Fruit fly (Drosophila melanogaster) whole organism, wandering third instar larva: ENCODE measurements around the gene Prdm13.

Experiments used
- Abd-B ChIP-seq: fragments of >200 bp; optimal IDR thresholded peaks from 2 replicates; lab custom pipeline; 2017; ENCODE audit warnings: missing biosample characterization, missing genetic modification characterization
- CG32264 ChIP-seq: fragments of 200-800 bp; sonication (Bioruptor generic); optimal IDR thresholded peaks from 2 replicates; lab custom pipeline; 2016; ENCODE audit warnings: missing biosample characterization, missing genetic modification characterization
- CrebA ChIP-seq: fragments of 200-800 bp; sonication (Bioruptor generic); optimal IDR thresholded peaks from 2 replicates; lab custom pipeline; 2016; ENCODE audit warnings: missing biosample characterization, mild to moderate bottlenecking, missing genetic modification characterization, borderline replicate concordance
- Dfd ChIP-seq: fragments of >200 bp; optimal IDR thresholded peaks from 2 replicates; lab custom pipeline; 2017; ENCODE audit warnings: missing biosample characterization, missing genetic modification characterization
- GATAd ChIP-seq: sonication (Bioruptor generic); optimal IDR thresholded peaks from 2 replicates; lab custom pipeline; 2016; ENCODE audit warnings: missing biosample characterization, missing genetic modification characterization
- HLH106 ChIP-seq: fragments of 200-800 bp; optimal IDR thresholded peaks from 3 replicates; lab custom pipeline; 2019; ENCODE audit warnings: missing biosample characterization, mild to moderate bottlenecking, missing genetic modification characterization, moderate library complexity
- Hnf4 ChIP-seq: fragments of 200-800 bp; sonication (Bioruptor generic); optimal IDR thresholded peaks from 2 replicates; lab custom pipeline; 2016; ENCODE audit warnings: missing biosample characterization, mild to moderate bottlenecking, missing genetic modification characterization
- Hr83 ChIP-seq: fragments of 200-300 bp; sonication (Bioruptor generic); optimal IDR thresholded peaks from 2 replicates; lab custom pipeline; 2016; ENCODE audit warnings: missing biosample characterization, mild to moderate bottlenecking, missing genetic modification characterization, moderate library complexity; ENCODE audit not compliant: poor library complexity, severe bottlenecking
- Mio ChIP-seq: sonication (Bioruptor generic); optimal IDR thresholded peaks from 2 replicates; lab custom pipeline; 2016; ENCODE audit warnings: missing biosample characterization, missing genetic modification characterization
- Myc ChIP-seq: fragments of >200 bp; optimal IDR thresholded peaks from 2 replicates; lab custom pipeline; 2017
- N ChIP-seq: fragments of >200 bp; optimal IDR thresholded peaks from 2 replicates; lab custom pipeline; 2018; ENCODE audit warnings: missing biosample characterization, missing external identifiers, missing genetic modification characterization
- OdsH ChIP-seq: fragments of 200-800 bp; sonication (Bioruptor generic); optimal IDR thresholded peaks from 2 replicates; lab custom pipeline; 2016; ENCODE audit warnings: missing biosample characterization, mild to moderate bottlenecking, missing genetic modification characterization
- Rel ChIP-seq, 2 experiments: fragments of 200-800 bp; sonication (Bioruptor generic) in 1 of 2; optimal IDR thresholded peaks; 2 replicates in 1 of 2; 3 replicates in 1 of 2; lab custom pipeline; 2016 to 2019; ENCODE audit warnings: mild to moderate bottlenecking in 2 of 2, missing biosample characterization in 2 of 2, missing genetic modification characterization in 2 of 2, moderate library complexity in 1 of 2
- Vsx2 ChIP-seq: fragments of 200-300, 225-300 bp; sonication (Bioruptor generic); optimal IDR thresholded peaks from 2 replicates; lab custom pipeline; 2018; ENCODE audit warnings: missing biosample characterization, missing genetic modification characterization; ENCODE audit not compliant: partially characterized antibody
- brk ChIP-seq: fragments of 200-800 bp; sonication (Bioruptor generic); optimal IDR thresholded peaks from 2 replicates; lab custom pipeline; 2016; ENCODE audit warnings: missing biosample characterization, mild to moderate bottlenecking, missing genetic modification characterization
- dl ChIP-seq, 2 experiments: fragments of 175-275, 200-275 bp in 1 of 2; fragments of 200-275 bp in 1 of 2; sonication (Bioruptor generic); optimal IDR thresholded peaks; lab custom pipeline; 2018; ENCODE audit warnings: mild to moderate bottlenecking in 2 of 2, missing biosample characterization in 2 of 2, missing genetic modification characterization in 2 of 2, moderate library complexity in 2 of 2; ENCODE audit not compliant: partially characterized antibody in 2 of 2, insufficient read depth in 1 of 2
- dsf ChIP-seq: sonication (Bioruptor generic); optimal IDR thresholded peaks from 2 replicates; lab custom pipeline; 2016; ENCODE audit warnings: missing biosample characterization, missing genetic modification characterization, borderline replicate concordance
- ey ChIP-seq: fragments of 200-800 bp; sonication (Bioruptor generic); optimal IDR thresholded peaks from 2 replicates; lab custom pipeline; 2016; ENCODE audit warnings: missing biosample characterization, missing genetic modification characterization
- foxo ChIP-seq, 2 experiments: fragments of 200-800 bp; sonication (Bioruptor generic); optimal IDR thresholded peaks; 2 replicates in 1 of 2; 3 replicates in 1 of 2; lab custom pipeline; 2016 to 2017; ENCODE audit warnings: missing biosample characterization in 2 of 2, missing genetic modification characterization in 2 of 2
- jim ChIP-seq: fragments of 175-275, 200-325 bp; sonication (Bioruptor generic); optimal IDR thresholded peaks from 2 replicates; lab custom pipeline; 2016; ENCODE audit warnings: missing biosample characterization, mild to moderate bottlenecking, missing genetic modification characterization
- lola ChIP-seq: fragments of >200 bp; optimal IDR thresholded peaks from 2 replicates; lab custom pipeline; 2017; ENCODE audit warnings: missing biosample characterization, missing genetic modification characterization
- pan ChIP-seq: fragments of >200 bp; optimal IDR thresholded peaks from 2 replicates; lab custom pipeline; 2017
- sage ChIP-seq: fragments of 200-800 bp; sonication (Bioruptor generic); optimal IDR thresholded peaks from 2 replicates; lab custom pipeline; 2016; ENCODE audit warnings: missing biosample characterization, mild to moderate bottlenecking, missing genetic modification characterization
- sv ChIP-seq: fragments of 200-800 bp; sonication (Bioruptor generic); optimal IDR thresholded peaks from 3 replicates; lab custom pipeline; 2016; ENCODE audit warnings: missing biosample characterization, missing genetic modification characterization
- tai ChIP-seq: sonication (Bioruptor generic); optimal IDR thresholded peaks from 2 replicates; lab custom pipeline; 2016; ENCODE audit warnings: missing biosample characterization, missing genetic modification characterization
- usp ChIP-seq: fragments of >200 bp; optimal IDR thresholded peaks from 2 replicates; lab custom pipeline; 2017; ENCODE audit warnings: missing biosample characterization, missing genetic modification characterization
- woc ChIP-seq: sonication (Bioruptor generic); optimal IDR thresholded peaks from 2 replicates; lab custom pipeline; 2016; ENCODE audit warnings: missing biosample characterization, mild to moderate bottlenecking, missing genetic modification characterization

Prdm13 gene

DNA sequence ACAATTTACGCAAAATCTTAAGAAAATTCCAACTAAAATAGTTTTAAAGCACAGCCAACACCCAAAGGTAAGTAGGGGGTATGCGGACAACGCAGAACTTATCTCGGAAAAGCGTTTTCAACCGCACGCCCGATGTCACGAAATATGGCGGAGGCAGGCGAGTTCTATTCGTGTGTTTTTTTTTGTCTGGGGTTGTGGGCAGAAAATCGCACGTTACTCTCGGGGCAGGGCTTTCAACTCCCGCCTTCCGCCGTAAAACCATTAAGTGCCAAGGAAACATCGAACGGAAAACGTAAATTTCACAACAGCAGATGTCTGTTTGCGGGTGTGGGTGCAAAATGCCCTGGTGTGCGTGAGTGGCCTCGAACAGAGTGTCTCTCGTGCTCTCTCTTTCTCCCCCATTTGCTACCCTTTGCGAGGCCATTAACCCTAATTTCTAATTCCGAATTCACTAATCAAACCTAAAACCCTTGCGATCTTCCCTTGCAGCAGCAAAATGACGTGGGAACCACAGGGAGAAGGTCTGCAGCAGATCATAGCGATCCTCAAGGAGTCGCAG lies 30.7 kb downstream of the Prdm13 start:
- TF ChIP-seq dsf (no peak), ey (GFP tag; lab: Kevin White, UChicago) (no peak), N (GFP tag; lab: Kevin White, UChicago) (no peak), jim (no peak), Abd-B (no peak), Mio (GFP tag; lab: Kevin White, UChicago) (no peak), foxo (GFP tag; optimal IDR thresholded peaks at IDR 0.05; lab: Kevin White, UChicago) (no peak), HLH106 (no peak), tai (no peak), Dfd (GFP tag; lab: Kevin White, UChicago) (no peak)

DNA sequence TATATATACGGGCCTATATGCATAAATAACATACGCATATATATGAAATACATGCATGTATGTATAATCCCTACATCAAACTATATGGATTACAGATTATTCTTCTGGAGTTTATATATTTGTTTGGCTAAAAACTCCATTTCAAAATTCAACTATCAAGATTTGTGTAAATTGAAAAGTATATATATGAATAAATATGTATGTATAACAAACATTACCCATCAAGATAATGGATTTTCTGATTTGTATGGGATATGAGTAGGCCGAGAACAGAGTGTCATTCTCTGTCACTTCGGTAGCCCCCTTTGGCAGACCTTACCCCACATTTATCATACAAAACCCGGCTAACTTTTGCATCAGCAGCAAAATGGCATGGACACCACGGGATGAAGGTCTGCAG lies 37.2 kb downstream of the Prdm13 start, which contains the start of gene CG8219:
CG8219 (plus strand) TSS at position 301 of the 400 bp plus-strand sequence.
- TF ChIP-seq lola (GFP tag; lab: Kevin White, UChicago) = no peak
- no peak for TF ChIP-seq woc (GFP tag; lab: Kevin White, UChicago)
- no peak for TF ChIP-seq sv (GFP tag; lab: Kevin White, UChicago)
- no peak for TF ChIP-seq GATAd (GFP tag; lab: Kevin White, UChicago)
- TF ChIP-seq Rel (GFP tag; optimal IDR thresholded peaks at IDR 0.05; lab: Kevin White, UChicago) = no peak
- TF ChIP-seq Rel (tag; optimal IDR thresholded peaks at IDR 0.05; lab: Kevin White, UChicago) = no peak
- TF ChIP-seq Hnf4 (GFP tag; lab: Kevin White, UChicago) = no peak
- TF ChIP-seq N (GFP tag; lab: Kevin White, UChicago) = no peak
- no peak for TF ChIP-seq Hr83
- no peak for TF ChIP-seq usp (GFP tag; lab: Kevin White, UChicago)
- TF ChIP-seq pan (lab: Kevin White, UChicago) = no peak
- no peak for TF ChIP-seq foxo (GFP tag; optimal IDR thresholded peaks at IDR 0.05; lab: Kevin White, UChicago)
- TF ChIP-seq brk = no peak
- no peak for TF ChIP-seq CG32264 (GFP tag; lab: Kevin White, UChicago)
- no peak for TF ChIP-seq Vsx2 (GFP tag; lab: Kevin White, UChicago)
- TF ChIP-seq OdsH = no peak
- no peak for TF ChIP-seq sage (GFP tag; lab: Kevin White, UChicago)
- no peak for TF ChIP-seq dl (GFP tag; optimal IDR thresholded peaks at IDR 0.05; lab: Kevin White, UChicago; ENCODE audit: insufficient read depth in 1 of 2, partially characterized antibody in 2 of 2)
- no peak for TF ChIP-seq CrebA (GFP tag; lab: Kevin White, UChicago)
- no peak for TF ChIP-seq Myc (lab: Kevin White, UChicago)
